Worm (Caenorhabditis elegans) whole organism, young adult: ENCODE results near the gene wrt-3.

Experiments used
- F39B2.1 ChIP-seq: fragments of 200-800 bp; sonication (Bioruptor generic); IDR thresholded peaks from 2 replicates; pipeline ENCODE4 v1.3.6; 2022; ENCODE audit warnings: missing genetic modification reagents, missing genetic modification characterization, missing compliant biosample characterization
- aptf-2 ChIP-seq: fragments of 200-800 bp; sonication (Bioruptor generic); conservative IDR thresholded peaks from 2 replicates; pipeline ENCODE4 v1.3.6; 2022; ENCODE audit warnings: missing genetic modification reagents, missing genetic modification characterization, missing compliant biosample characterization
- ceh-79 ChIP-seq: sonication (generic microtip); optimal IDR thresholded peaks from 2 replicates; lab custom pipeline; 2017; ENCODE audit warnings: mild to moderate bottlenecking, missing genetic modification characterization, missing compliant biosample characterization

DNA sequence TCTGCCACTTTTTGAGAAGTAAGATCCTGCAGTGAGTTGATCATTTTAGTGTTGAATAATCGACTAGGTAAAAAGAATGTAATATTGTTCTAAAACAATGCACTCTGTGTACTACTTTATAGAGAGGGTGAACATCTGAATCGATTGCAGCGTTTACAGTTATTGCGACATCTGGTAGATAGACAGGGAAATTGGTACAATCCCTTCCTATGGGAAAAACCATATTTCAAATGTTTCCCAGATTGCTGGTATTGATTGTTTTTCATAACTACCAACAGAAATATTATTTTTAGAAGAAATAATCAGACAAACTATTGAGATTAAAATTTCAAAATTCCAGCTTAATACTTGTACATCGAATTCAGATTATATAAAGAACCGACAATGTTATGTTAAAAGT is 7.8 kb upstream of the wrt-3 start, which contains the start of gene gadr-2:
- TF ChIP-seq F39B2.1 (GFP tag; lab: Robert Waterston, UW) = no peak
- no peak for TF ChIP-seq ceh-79 (tag; lab: Kevin White, UChicago)
- TF ChIP-seq aptf-2 (GFP tag; lab: Robert Waterston, UW) = no peak
